Fruit fly (Drosophila melanogaster) Kc167 (cell line): ENCODE measurements around the gene GstD5.

Experiments used
- Myc ChIP-seq: fragments of >200 bp; optimal IDR thresholded peaks from 2 replicates; lab custom pipeline; 2017; ENCODE audit warnings: missing external identifiers
- Sin3A ChIP-seq: fragments of >200 bp; optimal IDR thresholded peaks from 2 replicates; lab custom pipeline; 2018; ENCODE audit warnings: missing external identifiers
- h ChIP-seq: fragments of >200 bp; optimal IDR thresholded peaks from 3 replicates; lab custom pipeline; 2018; ENCODE audit warnings: missing external identifiers
- insv ChIP-seq: fragments of >200 bp; optimal IDR thresholded peaks from 3 replicates; lab custom pipeline; 2018; ENCODE audit warnings: missing external identifiers
- psq ChIP-seq: fragments of >200 bp; optimal IDR thresholded peaks from 2 replicates; lab custom pipeline; 2017; ENCODE audit warnings: missing external identifiers

- TF ChIP-seq psq (lab: Kevin White, UChicago) = no peak
- TF ChIP-seq Myc = no peak
- TF ChIP-seq h = no peak
- no peak for TF ChIP-seq insv (lab: Kevin White, UChicago)
- no peak for TF ChIP-seq Sin3A (lab: Kevin White, UChicago)
Measured at dm6 chr3R:12369793-12370642, 5.5 kb upstream of the GstD5 start.
